Fruit fly (Drosophila melanogaster): Measurements from ENCODE around the gene CG15525.

Gene CG15525

DNA sequence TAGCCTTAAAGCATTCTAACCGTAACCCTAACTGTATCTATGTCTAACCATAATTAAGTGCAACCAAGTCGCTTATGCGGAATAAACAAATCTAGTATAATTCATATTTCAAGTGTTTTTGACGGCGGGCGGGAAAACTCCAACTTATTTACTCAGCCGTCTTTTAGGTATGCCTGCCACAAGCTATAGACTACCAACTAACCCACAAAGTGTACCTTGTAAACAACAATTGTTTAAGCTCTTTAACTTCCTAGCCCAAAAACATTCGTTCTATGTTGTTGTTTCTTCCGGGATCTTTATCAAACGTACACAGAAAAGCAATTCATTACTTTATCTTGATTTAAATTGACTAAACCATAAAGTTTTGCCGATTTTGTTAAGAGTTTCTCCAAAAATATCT, 6.8 kb downstream of the CG15525 start (continued):
- no peak for TF ChIP-seq CG17186 (GFP tag; optimal IDR thresholded peaks at IDR 0.05)
- peak; percentile 17 for TF ChIP-seq mirr (GFP tag; optimal IDR thresholded peaks at IDR 0.05)
- peak; percentile 58 for TF ChIP-seq Fer1 (GFP tag; optimal IDR thresholded peaks at IDR 0.05)
- no peak for TF ChIP-seq Dip2 (GFP tag; IDR thresholded peaks at IDR 0.05)

dm6 chr3R:29985219-29985618, 12.3 kb downstream of the CG15525 start:
- TF ChIP-seq CG13894 (tag; optimal IDR thresholded peaks at IDR 0.05) = peak; percentile 39
- no peak for TF ChIP-seq Trl (optimal IDR thresholded peaks at IDR 0.05)
- no peak for TF ChIP-seq Trl (GFP tag; optimal IDR thresholded peaks at IDR 0.05)
- TF ChIP-seq CG12769 (tag; optimal IDR thresholded peaks at IDR 0.05) = peak; percentile 4
- TF ChIP-seq CG1233 (GFP tag; optimal IDR thresholded peaks at IDR 0.05) = no peak
- TF ChIP-seq unpg (GFP tag; optimal IDR thresholded peaks at IDR 0.05) = no peak
- peak; percentile 56; the same call in 1 of the 4 replicates for TF ChIP-seq chinmo (GFP tag; IDR thresholded peaks at IDR 0.05; ENCODE audit: partially characterized antibody)
- TF ChIP-seq sd (tag; optimal IDR thresholded peaks at IDR 0.05) = peak; percentile 93

- TF ChIP-seq bcd (GFP tag; optimal IDR thresholded peaks at IDR 0.05) (no peak), vvl (GFP tag; IDR thresholded peaks at IDR 0.05) (peak; percentile 75; the same call in 1 of the 2 replicates), CG2875 (GFP tag; optimal IDR thresholded peaks at IDR 0.05) (no peak), nau (GFP tag; optimal IDR thresholded peaks at IDR 0.05) (no peak), CG12071 (GFP tag; optimal IDR thresholded peaks at IDR 0.05) (no peak), oc (tag; optimal IDR thresholded peaks at IDR 0.05) (peak; percentile 7), gt (GFP tag; IDR thresholded peaks at IDR 0.05) (no peak), pros (GFP tag; optimal IDR thresholded peaks at IDR 0.05) (peak; percentile 40), Doc3 (GFP tag; IDR thresholded peaks at IDR 0.05; ENCODE audit: partially characterized antibody) (no peak), Mrtf (GFP tag; IDR thresholded peaks at IDR 0.05) (no peak), CG7786 (GFP tag; optimal IDR thresholded peaks at IDR 0.05) (no peak), grn (GFP tag; optimal IDR thresholded peaks at IDR 0.05) (peak; percentile 74), CG9876 (GFP tag; optimal IDR thresholded peaks at IDR 0.05) (no peak), phol (tag; optimal IDR thresholded peaks at IDR 0.05) (no peak), Rfx (GFP tag; IDR thresholded peaks at IDR 0.05) (no peak), gsb-n (tag; optimal IDR thresholded peaks at IDR 0.05) (peak; percentile 18), Bdp1 (GFP tag; optimal IDR thresholded peaks at IDR 0.05) (no peak), E2f1 (GFP tag; IDR thresholded peaks at IDR 0.05) (no peak), Kr (GFP tag; optimal IDR thresholded peaks at IDR 0.05) (no peak), Fer1 (GFP tag; optimal IDR thresholded peaks at IDR 0.05) (no peak), CG14014 (GFP tag; IDR thresholded peaks at IDR 0.05) (no peak), seq (GFP tag; IDR thresholded peaks at IDR 0.05) (no peak), abd-A (tag; optimal IDR thresholded peaks at IDR 0.05) (peak; percentile 59), hkb (optimal IDR thresholded peaks at IDR 0.05) (no peak), hkb (GFP tag; IDR thresholded peaks at IDR 0.05) (no peak), H15 (GFP tag; IDR thresholded peaks at IDR 0.05) (no peak), slbo (GFP tag; IDR thresholded peaks at IDR 0.05) (0 out of 2 replicates have a peak, but pooled peaks have one; percentile 2), CG12769 (tag; optimal IDR thresholded peaks at IDR 0.05) (peak; percentile 87), CG15269 (tag; optimal IDR thresholded peaks at IDR 0.05) (peak; percentile 51), CG3726 (GFP tag; IDR thresholded peaks at IDR 0.05) (no peak), CG7372 (GFP tag; IDR thresholded peaks at IDR 0.05) (no peak), kay (GFP tag; optimal IDR thresholded peaks at IDR 0.05) (no peak), B-H2 (GFP tag; optimal IDR thresholded peaks at IDR 0.05) (no peak), CG3065 (GFP tag; optimal IDR thresholded peaks at IDR 0.05) (no peak), fd64A (GFP tag; optimal IDR thresholded peaks at IDR 0.05) (no peak), schlank (tag; optimal IDR thresholded peaks at IDR 0.05) (no peak), CkIIα-i1 (GFP tag; IDR thresholded peaks at IDR 0.05) (no peak), CG3995 (GFP tag; optimal IDR thresholded peaks at IDR 0.05) (no peak), sens-2 (GFP tag; IDR thresholded peaks at IDR 0.05) (no peak)
Measured at dm6 chr3R:29983886-29984285, 13.6 kb downstream of the CG15525 start.
